Worm (Caenorhabditis elegans) whole organism, L1 larva: ENCODE results near the gene abu-12.

Experiments used
- ama-1 ChIP-seq: fragments of 150-350 bp; optimal IDR thresholded peaks from 2 replicates; lab custom pipeline; 2014
- blmp-1 ChIP-seq: fragments of 150-350 bp; optimal IDR thresholded peaks from 2 replicates; lab custom pipeline; 2014; ENCODE audit warnings: missing biosample characterization, missing genetic modification characterization
- ceh-63 ChIP-seq: fragments of 200-800 bp; sonication (Bioruptor generic); optimal IDR thresholded peaks from 2 replicates; lab custom pipeline; 2018; ENCODE audit warnings: mild to moderate bottlenecking, missing genetic modification characterization, missing compliant biosample characterization
- dsc-1 ChIP-seq: sonication (generic microtip); optimal IDR thresholded peaks from 2 replicates; lab custom pipeline; 2016; ENCODE audit warnings: mild to moderate bottlenecking, missing genetic modification characterization, missing compliant biosample characterization
- lin-13 ChIP-seq: fragments of 150-350 bp; optimal IDR thresholded peaks from 2 replicates; lab custom pipeline; 2014; ENCODE audit warnings: missing biosample characterization, missing genetic modification reagents, missing genetic modification characterization
- nhr-11 ChIP-seq: fragments of 150-350 bp; optimal IDR thresholded peaks from 2 replicates; lab custom pipeline; 2014; ENCODE audit warnings: missing biosample characterization, missing genetic modification characterization
- nhr-28 ChIP-seq: fragments of 150-350 bp; optimal IDR thresholded peaks from 2 replicates; lab custom pipeline; 2014; ENCODE audit warnings: missing biosample characterization, missing genetic modification characterization

- TF ChIP-seq blmp-1 (tag; lab: Kevin White, UChicago) (no peak), nhr-11 (tag; lab: Kevin White, UChicago) (no peak), ceh-63 (GFP tag; lab: Kevin White, UChicago) (no peak), dsc-1 (tag; lab: Kevin White, UChicago) (peak; percentile 33), ama-1 (lab: Kevin White, UChicago) (no peak), lin-13 (GFP tag; lab: Kevin White, UChicago) (no peak), nhr-28 (tag; lab: Kevin White, UChicago) (no peak)
Observed at ce11 chrX:492919-493318, 35.5 kb upstream of the abu-12 start, which contains the start of gene B0310.1.
